Worm (Caenorhabditis elegans) whole organism, midembryonic: ENCODE data around the gene fat-7.

Source experiments
- T22C8.4 ChIP-seq: fragments of 200-800 bp; sonication (Bioruptor generic); IDR thresholded peaks from 2 replicates; pipeline ENCODE4 v1.3.6; 2022; ENCODE audit warnings: missing genetic modification characterization, missing compliant biosample characterization
- cog-1 ChIP-seq: sonication (generic microtip); optimal IDR thresholded peaks from 2 replicates; lab custom pipeline; 2016; ENCODE audit warnings: missing genetic modification characterization, missing compliant biosample characterization
- flt-1 ChIP-seq: fragments of 200-800 bp; sonication (Bioruptor generic); IDR thresholded peaks from 2 replicates; pipeline ENCODE4 v1.3.6; 2022; ENCODE audit warnings: missing genetic modification characterization, missing compliant biosample characterization
- med-1 ChIP-seq: sonication (generic microtip); optimal IDR thresholded peaks from 2 replicates; lab custom pipeline; 2017; ENCODE audit warnings: missing genetic modification characterization, mild to moderate bottlenecking, missing compliant biosample characterization, antibody characterized with exemption, missing genetic modification reagents; ENCODE audit not compliant: insufficient read depth
- tab-1 ChIP-seq: fragments of 200-800 bp; sonication (Bioruptor generic); IDR thresholded peaks from 2 replicates; pipeline ENCODE4 v1.3.6; 2022; ENCODE audit warnings: missing genetic modification characterization, missing compliant biosample characterization
- ztf-23 ChIP-seq: fragments of 200-800 bp; sonication (Bioruptor generic); IDR thresholded peaks from 2 replicates; pipeline ENCODE4 v1.3.6; 2022; ENCODE audit warnings: missing genetic modification reagents, missing genetic modification characterization, missing compliant biosample characterization

- no peak for TF ChIP-seq cog-1
- TF ChIP-seq T22C8.4 (GFP tag; lab: Robert Waterston, UW), result no peak
- no peak for TF ChIP-seq flt-1 (GFP tag; lab: Robert Waterston, UW)
- TF ChIP-seq ztf-23 (GFP tag; lab: Robert Waterston, UW), result no peak
- TF ChIP-seq med-1, result no peak
- TF ChIP-seq tab-1 (GFP tag; lab: Robert Waterston, UW), result no peak
Observed at ce11 chrV:7163477-7164114, 10.7 kb upstream of the fat-7 start, which contains the start of gene ugt-41.
